Fruit fly (Drosophila melanogaster): ENCODE results near the gene RpS27A.

Gene RpS27A

DNA sequence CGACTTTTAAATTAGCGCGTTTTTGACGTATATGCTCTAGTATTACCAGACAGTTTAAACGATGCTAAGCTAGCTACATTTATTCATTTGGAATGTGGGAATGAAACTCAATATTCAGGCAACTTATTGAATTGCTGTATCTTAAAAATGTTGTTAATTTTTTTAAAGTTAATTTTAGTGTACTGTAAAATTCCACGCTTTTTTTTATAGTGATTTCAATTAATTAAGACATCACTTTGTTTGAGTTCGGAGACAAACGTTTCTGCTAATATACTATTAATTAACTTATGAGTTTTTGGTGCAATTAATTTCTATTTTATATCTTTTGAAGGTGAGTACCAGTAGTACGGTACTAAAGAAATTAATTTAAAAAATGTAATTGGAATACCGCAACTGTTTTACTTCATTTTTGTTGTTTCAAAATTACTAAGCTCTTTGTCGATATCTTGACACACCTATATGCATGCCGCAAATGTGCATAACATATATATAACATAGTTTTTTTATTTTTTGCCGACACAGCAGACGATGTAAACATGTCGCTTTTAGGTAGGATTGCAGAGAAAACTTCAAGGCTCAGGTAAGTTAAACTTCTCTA lies 21.8 kb upstream of the RpS27A start, which contains the start of the genes Cdk1 and mRpS7 (continued):
- peak; percentile 4 for TF ChIP-seq CG3995 (GFP tag; optimal IDR thresholded peaks at IDR 0.05)
- TF ChIP-seq psq (GFP tag; optimal IDR thresholded peaks at IDR 0.05), result no peak
- TF ChIP-seq nmo (GFP tag; optimal IDR thresholded peaks at IDR 0.05), result peak; percentile 92
- TF ChIP-seq CG11560 (tag; IDR thresholded peaks at IDR 0.05), result no peak
- no peak for TF ChIP-seq Sry-β (GFP tag; optimal IDR thresholded peaks at IDR 0.05)
- peak; percentile 79 for TF ChIP-seq CG8388 (GFP tag; optimal IDR thresholded peaks at IDR 0.05)
- TF ChIP-seq D (optimal IDR thresholded peaks at IDR 0.05), result no peak
- TF ChIP-seq D (GFP tag; optimal IDR thresholded peaks at IDR 0.05), result peak; percentile 64
- TF ChIP-seq CG10209 (GFP tag; optimal IDR thresholded peaks at IDR 0.05), result peak; percentile 68
- no peak for TF ChIP-seq Gsc (GFP tag; IDR thresholded peaks at IDR 0.05)
- TF ChIP-seq Blimp-1 (GFP tag; optimal IDR thresholded peaks at IDR 0.05), result peak; percentile 55
- no peak for TF ChIP-seq TFAM (GFP tag; optimal IDR thresholded peaks at IDR 0.05)
- peak; percentile 38; the same call in 1 of the 2 replicates for TF ChIP-seq sisA (GFP tag; IDR thresholded peaks at IDR 0.05)
- TF ChIP-seq CHES-1-like (GFP tag; optimal IDR thresholded peaks at IDR 0.05), result peak; percentile 47
- no peak for TF ChIP-seq gt (GFP tag; IDR thresholded peaks at IDR 0.05)
- peak; percentile 33 for TF ChIP-seq jumu (GFP tag; optimal IDR thresholded peaks at IDR 0.05)
- peak; percentile 85 for TF ChIP-seq CG31441 (GFP tag; IDR thresholded peaks at IDR 0.05)
- TF ChIP-seq cad (GFP tag; optimal IDR thresholded peaks at IDR 0.05), result no peak
- TF ChIP-seq CG31224 (GFP tag; IDR thresholded peaks at IDR 0.05), result peak; percentile 39; the same call in 1 of the 2 replicates
- TF ChIP-seq CG12769 (tag; optimal IDR thresholded peaks at IDR 0.05), result no peak
- peak; percentile 61 for TF ChIP-seq tgo (GFP tag; IDR thresholded peaks at IDR 0.05)
- peak; percentile 56 for TF ChIP-seq pum (GFP tag; optimal IDR thresholded peaks at IDR 0.05)
- peak; percentile 45 for TF ChIP-seq Lhr (GFP tag; optimal IDR thresholded peaks at IDR 0.05)
- TF ChIP-seq CG11723 (GFP tag; optimal IDR thresholded peaks at IDR 0.05), result peak; percentile 86
- TF ChIP-seq CG9727 (GFP tag; optimal IDR thresholded peaks at IDR 0.05), result peak; percentile 77
- TF ChIP-seq p53 (GFP tag; optimal IDR thresholded peaks at IDR 0.05), result no peak
- peak; percentile 30 for TF ChIP-seq CG5245 (GFP tag; optimal IDR thresholded peaks at IDR 0.05)
- TF ChIP-seq crc (GFP tag; optimal IDR thresholded peaks at IDR 0.05), result peak; percentile 10
- TF ChIP-seq CG2202 (tag; optimal IDR thresholded peaks at IDR 0.05), result no peak
- peak; percentile 82; the same call in 2 of the 3 replicates for TF ChIP-seq ci (GFP tag; IDR thresholded peaks at IDR 0.05)
- peak; percentile 74 for TF ChIP-seq Fer3 (tag; optimal IDR thresholded peaks at IDR 0.05)
- no peak for TF ChIP-seq lab (GFP tag; optimal IDR thresholded peaks at IDR 0.05)
- TF ChIP-seq grau (tag; optimal IDR thresholded peaks at IDR 0.05), result peak; percentile 81
- TF ChIP-seq CG9876 (GFP tag; optimal IDR thresholded peaks at IDR 0.05), result no peak
- no peak for TF ChIP-seq CG43689 (GFP tag; IDR thresholded peaks at IDR 0.05)
- peak; percentile 51 for TF ChIP-seq Nf-YB (GFP tag; optimal IDR thresholded peaks at IDR 0.05)
- no peak for TF ChIP-seq zen2 (GFP tag; IDR thresholded peaks at IDR 0.05; ENCODE audit: partially characterized antibody)
- TF ChIP-seq hkb (optimal IDR thresholded peaks at IDR 0.05), result no peak
- TF ChIP-seq hkb (GFP tag; IDR thresholded peaks at IDR 0.05), result peak; percentile 82
- peak; percentile 18 for TF ChIP-seq disco-r (GFP tag; optimal IDR thresholded peaks at IDR 0.05)
- peak; percentile 21 for TF ChIP-seq Dad (GFP tag; optimal IDR thresholded peaks at IDR 0.05)
- peak; percentile 70 for TF ChIP-seq CG11695 (GFP tag; IDR thresholded peaks at IDR 0.05)
- no peak for TF ChIP-seq CG14860 (GFP tag; IDR thresholded peaks at IDR 0.05; ENCODE audit: partially characterized antibody)
- TF ChIP-seq CG32532 (GFP tag; IDR thresholded peaks at IDR 0.05), result peak; percentile 77
- peak in 1 of 2 experiments; percentile 9 for TF ChIP-seq tll (GFP tag; optimal IDR thresholded peaks at IDR 0.05)
- peak in 1 of 3 experiments; percentile 72 for TF ChIP-seq lola (GFP tag; optimal IDR thresholded peaks at IDR 0.05)
- TF ChIP-seq tna (GFP tag; IDR thresholded peaks at IDR 0.05; ENCODE audit: partially characterized antibody), result no peak
- TF ChIP-seq CG3163 (GFP tag; optimal IDR thresholded peaks at IDR 0.05), result peak; percentile 8
- TF ChIP-seq CG14441 (GFP tag; IDR thresholded peaks at IDR 0.05), result peak; percentile 74
- no peak for TF ChIP-seq CG34376 (GFP tag; optimal IDR thresholded peaks at IDR 0.05)
